Fruit fly (Drosophila melanogaster) whole organism, pupa: ENCODE measurements around the gene wat.

Source experiments
- CG10348 ChIP-seq: fragments of 200-800 bp; sonication (Bioruptor generic); IDR thresholded peaks from 2 replicates; pipeline ENCODE4 v1.3.6; 2022; ENCODE audit warnings: missing biosample characterization, missing genetic modification characterization
- CG12605 ChIP-seq: fragments of 200-800 bp; sonication (Bioruptor generic); IDR thresholded peaks from 2 replicates; pipeline ENCODE4 v1.3.6; 2022; ENCODE audit warnings: missing biosample characterization, missing genetic modification characterization
- CG13204 ChIP-seq: fragments of 200-800 bp; sonication (Bioruptor generic); optimal IDR thresholded peaks from 2 replicates; lab custom pipeline; 2018; ENCODE audit warnings: missing biosample characterization, mild to moderate bottlenecking, missing genetic modification characterization, moderate library complexity
- CG14655 ChIP-seq: fragments of 200-800 bp; sonication (Bioruptor generic); optimal IDR thresholded peaks from 3 replicates; lab custom pipeline; 2017; ENCODE audit warnings: mild to moderate bottlenecking, missing biosample characterization, missing genetic modification reagents, missing genetic modification characterization
- CG15710 ChIP-seq: fragments of 200-800 bp; sonication (Bioruptor generic); optimal IDR thresholded peaks from 2 replicates; lab custom pipeline; 2018; ENCODE audit warnings: missing biosample characterization, mild to moderate bottlenecking, missing genetic modification characterization, moderate library complexity
- CG17806 ChIP-seq: fragments of 200-800 bp; sonication (Bioruptor generic); optimal IDR thresholded peaks from 2 replicates; lab custom pipeline; 2018; ENCODE audit warnings: missing biosample characterization, mild to moderate bottlenecking, missing genetic modification characterization, moderate library complexity
- CG32121 ChIP-seq: fragments of 200-800 bp; sonication (Bioruptor generic); IDR thresholded peaks from 2 replicates; pipeline ENCODE4 v1.3.6; 2022; ENCODE audit warnings: missing biosample characterization, missing genetic modification characterization
- CG34367 ChIP-seq: fragments of 200-800 bp; sonication (Bioruptor generic); optimal IDR thresholded peaks from 2 replicates; lab custom pipeline; 2018; ENCODE audit warnings: missing biosample characterization, mild to moderate bottlenecking, missing genetic modification characterization
- CG4496 ChIP-seq: fragments of 200-800 bp; sonication (Bioruptor generic); IDR thresholded peaks from 3 replicates; pipeline ENCODE4 v1.3.6; 2022; ENCODE audit warnings: missing biosample characterization, missing genetic modification characterization
- CG8159 ChIP-seq: fragments of 200-800 bp; sonication (Bioruptor generic); optimal IDR thresholded peaks from 3 replicates; lab custom pipeline; 2018; ENCODE audit warnings: missing biosample characterization, mild to moderate bottlenecking, missing genetic modification characterization, moderate library complexity
- CG8301 ChIP-seq: fragments of 200-800 bp; sonication (Bioruptor generic); optimal IDR thresholded peaks from 2 replicates; lab custom pipeline; 2018; ENCODE audit warnings: missing biosample characterization, mild to moderate bottlenecking, missing genetic modification characterization
- CG9948 ChIP-seq: fragments of 200-800 bp; sonication (Bioruptor generic); optimal IDR thresholded peaks from 2 replicates; lab custom pipeline; 2018; ENCODE audit warnings: missing biosample characterization, mild to moderate bottlenecking, missing genetic modification characterization, moderate library complexity
- D1 ChIP-seq: fragments of 200-800 bp; sonication (Bioruptor generic); optimal IDR thresholded peaks from 2 replicates; lab custom pipeline; 2018; ENCODE audit warnings: missing biosample characterization, mild to moderate bottlenecking, missing genetic modification characterization, moderate library complexity
- EcR ChIP-seq: fragments of 200-800 bp; sonication (Bioruptor generic); optimal IDR thresholded peaks from 3 replicates; lab custom pipeline; 2019; ENCODE audit warnings: missing biosample characterization, missing genetic modification characterization, mild to moderate bottlenecking, moderate library complexity, missing genetic modification reagents
- Ets98B ChIP-seq: fragments of 200-800 bp; sonication (Bioruptor generic); IDR thresholded peaks from 2 replicates; pipeline ENCODE4 v1.3.6; 2022; ENCODE audit warnings: missing biosample characterization, missing genetic modification characterization
- Pif1A ChIP-seq: fragments of 200-800 bp; sonication (Bioruptor generic); optimal IDR thresholded peaks from 3 replicates; lab custom pipeline; 2016; ENCODE audit warnings: missing biosample characterization, missing genetic modification characterization
- Pif1B ChIP-seq: fragments of 200-800 bp; sonication (Bioruptor generic); optimal IDR thresholded peaks from 3 replicates; lab custom pipeline; 2016; ENCODE audit warnings: missing biosample characterization, missing genetic modification characterization
- Snoo ChIP-seq: fragments of 200-800 bp; sonication (Bioruptor generic); optimal IDR thresholded peaks from 3 replicates; lab custom pipeline; 2017; ENCODE audit warnings: missing biosample characterization, mild to moderate bottlenecking, missing genetic modification characterization, inconsistent platforms
- fd96Ca ChIP-seq: fragments of 200-800 bp; sonication (Bioruptor generic); IDR thresholded peaks from 3 replicates; pipeline ENCODE4 v1.3.6; 2022; ENCODE audit warnings: missing biosample characterization, missing genetic modification characterization
- gl ChIP-seq: fragments of 200-800 bp; sonication (Bioruptor generic); optimal IDR thresholded peaks from 2 replicates; lab custom pipeline; 2018; ENCODE audit warnings: missing biosample characterization, mild to moderate bottlenecking, missing genetic modification characterization
- rn ChIP-seq: fragments of 200-800 bp; sonication (Bioruptor generic); IDR thresholded peaks from 2 replicates; pipeline ENCODE4 v1.3.6; 2022; ENCODE audit warnings: missing biosample characterization, missing genetic modification characterization

Gene wat

DNA sequence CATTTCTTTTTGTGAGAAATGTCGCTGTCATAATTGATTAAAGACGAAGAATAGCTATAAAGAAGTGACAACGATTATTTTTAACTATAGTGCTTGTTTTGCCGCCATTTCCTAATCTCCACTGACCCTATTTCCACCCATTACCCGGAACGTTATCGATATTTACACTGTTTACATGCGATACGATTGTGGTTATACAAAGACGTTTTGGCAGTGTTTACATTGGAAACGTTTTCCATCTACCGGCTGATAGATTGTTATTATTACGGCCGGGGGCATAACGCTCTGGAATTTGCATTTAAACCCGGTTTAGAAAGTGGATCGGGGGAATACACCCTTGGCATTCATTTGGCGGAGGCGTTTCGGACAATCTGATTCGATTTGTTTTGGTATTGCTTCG, 46.1 kb upstream of the wat start:
- TF ChIP-seq CG15710, result no peak
- no peak for TF ChIP-seq Snoo
- no peak for TF ChIP-seq CG9948 (tag; lab: Kevin White, UChicago)
- no peak for TF ChIP-seq CG4496
- no peak for TF ChIP-seq rn (GFP tag; lab: Robert Waterston, UW)
- TF ChIP-seq CG8159, result no peak
- no peak for TF ChIP-seq CG32121
- no peak for TF ChIP-seq Pif1B
- TF ChIP-seq CG14655, result no peak
- TF ChIP-seq Ets98B (GFP tag; lab: Robert Waterston, UW), result no peak
- no peak for TF ChIP-seq Pif1A (GFP tag; lab: Kevin White, UChicago)
- TF ChIP-seq fd96Ca (GFP tag; lab: Robert Waterston, UW), result no peak
- TF ChIP-seq CG34367 (tag; lab: Kevin White, UChicago), result no peak
- no peak for TF ChIP-seq CG12605
- no peak for TF ChIP-seq CG10348 (GFP tag; lab: Robert Waterston, UW)
- no peak for TF ChIP-seq D1 (tag; lab: Kevin White, UChicago)
- no peak for TF ChIP-seq gl (tag; lab: Kevin White, UChicago)
- no peak for TF ChIP-seq CG17806

DNA sequence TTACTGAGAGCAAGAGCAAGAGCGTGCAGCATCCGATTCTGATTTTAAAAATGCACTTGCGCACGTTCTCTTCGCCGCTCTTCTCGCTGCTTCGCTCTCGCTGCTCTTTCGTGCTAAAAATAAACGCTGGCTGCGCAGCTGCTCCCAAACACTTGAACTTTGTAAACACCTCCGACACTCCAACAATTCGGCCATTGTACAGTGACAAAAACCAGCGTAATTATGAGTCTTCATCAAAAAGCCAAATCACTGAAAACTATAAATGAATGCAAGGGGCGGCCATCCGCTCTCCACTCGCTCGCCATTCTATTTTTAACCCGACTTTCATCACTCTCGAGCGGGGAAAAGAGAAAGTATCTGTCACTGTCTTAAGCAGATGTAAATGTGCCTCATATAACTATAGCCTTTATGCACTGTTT, 44.5 kb upstream of the wat start:
- TF ChIP-seq CG8159 (peak; percentile 30), CG4496 (no peak), CG32121 (no peak), CG14655 (peak; percentile 61), EcR (GFP tag; lab: Kevin White, UChicago) (peak; percentile 79), gl (tag; lab: Kevin White, UChicago) (no peak), rn (GFP tag; lab: Robert Waterston, UW) (no peak), CG34367 (tag; lab: Kevin White, UChicago) (no peak), CG10348 (GFP tag; lab: Robert Waterston, UW) (no peak), CG12605 (no peak), CG13204 (GFP tag; lab: Kevin White, UChicago) (peak; percentile 5), CG15710 (peak; percentile 29), CG8301 (tag; lab: Kevin White, UChicago) (peak; percentile 37), D1 (tag; lab: Kevin White, UChicago) (no peak), CG17806 (peak; percentile 40), Pif1B (peak; percentile 29), Pif1A (GFP tag; lab: Kevin White, UChicago) (peak; percentile 52), Ets98B (GFP tag; lab: Robert Waterston, UW) (no peak), Snoo (peak; percentile 27), CG9948 (tag; lab: Kevin White, UChicago) (peak; percentile 18), fd96Ca (GFP tag; lab: Robert Waterston, UW) (no peak)

- no peak for TF ChIP-seq CG4496
- TF ChIP-seq EcR (GFP tag; lab: Kevin White, UChicago), result peak; percentile 96
Measured at dm6 chr3R:29063921-29064460, 43.8 kb upstream of the wat start.

DNA sequence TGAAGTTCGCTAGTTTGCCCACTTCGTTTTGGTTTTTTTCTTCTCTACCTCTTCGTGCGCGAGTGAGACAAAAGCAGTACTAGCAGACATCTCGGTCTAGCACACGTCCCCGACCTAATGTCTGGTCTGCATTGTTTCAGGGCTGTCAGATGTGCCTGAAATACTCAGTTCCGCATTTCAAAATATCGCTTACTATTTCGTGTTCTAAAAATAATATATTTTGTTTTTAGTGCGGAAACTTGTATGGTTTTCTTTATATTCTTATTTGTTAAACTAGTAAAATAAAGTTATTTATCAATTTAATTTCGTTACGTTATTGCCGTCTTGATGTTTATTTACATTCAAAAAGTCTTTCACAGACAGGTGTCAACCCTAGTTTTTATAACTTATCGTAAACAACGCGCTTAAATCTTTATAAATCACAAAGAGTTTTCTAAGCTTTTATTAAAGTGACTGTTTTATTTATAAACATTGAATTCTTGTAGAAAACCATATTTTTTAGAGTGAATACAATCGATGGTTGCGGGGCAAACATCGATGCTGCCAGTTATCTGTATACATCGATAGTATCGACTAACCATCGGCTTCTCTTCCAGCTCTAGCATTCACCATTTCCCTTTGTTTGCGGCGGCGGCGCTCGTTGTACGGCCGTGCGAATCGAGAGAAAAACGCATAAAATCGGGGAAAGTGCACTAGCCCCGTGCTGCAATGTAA, 43.2 kb upstream of the wat start:
- TF ChIP-seq CG12605 (no peak), CG34367 (tag; lab: Kevin White, UChicago) (peak; percentile 42), EcR (GFP tag; lab: Kevin White, UChicago) (no peak), D1 (tag; lab: Kevin White, UChicago) (no peak), CG17806 (peak; percentile 75), gl (tag; lab: Kevin White, UChicago) (no peak), CG9948 (tag; lab: Kevin White, UChicago) (peak; percentile 71), CG14655 (peak; percentile 75), CG15710 (peak; percentile 80), CG4496 (no peak), CG10348 (GFP tag; lab: Robert Waterston, UW) (no peak), Pif1A (GFP tag; lab: Kevin White, UChicago) (peak; percentile 59), Ets98B (GFP tag; lab: Robert Waterston, UW) (no peak), CG8159 (peak; percentile 82), CG13204 (GFP tag; lab: Kevin White, UChicago) (no peak), Pif1B (peak; percentile 62), CG8301 (tag; lab: Kevin White, UChicago) (peak; percentile 56), fd96Ca (GFP tag; lab: Robert Waterston, UW) (no peak), Snoo (peak; percentile 46), CG32121 (no peak), rn (GFP tag; lab: Robert Waterston, UW) (no peak)

dm6 chr3R:29062717-29063206, 42.6 kb upstream of the wat start, which contains the start of the genes Cul5 and Bicra:
TSS of gene Cul5 (minus strand) at chr3R:29062975.
TSS of gene Bicra (plus strand) at chr3R:29063040.
- TF ChIP-seq CG12605 (peak; percentile 51; the same call in 1 of the 2 replicates), CG32121 (no peak), EcR (GFP tag; lab: Kevin White, UChicago) (peak; percentile 94), CG13204 (GFP tag; lab: Kevin White, UChicago) (no peak)

DNA sequence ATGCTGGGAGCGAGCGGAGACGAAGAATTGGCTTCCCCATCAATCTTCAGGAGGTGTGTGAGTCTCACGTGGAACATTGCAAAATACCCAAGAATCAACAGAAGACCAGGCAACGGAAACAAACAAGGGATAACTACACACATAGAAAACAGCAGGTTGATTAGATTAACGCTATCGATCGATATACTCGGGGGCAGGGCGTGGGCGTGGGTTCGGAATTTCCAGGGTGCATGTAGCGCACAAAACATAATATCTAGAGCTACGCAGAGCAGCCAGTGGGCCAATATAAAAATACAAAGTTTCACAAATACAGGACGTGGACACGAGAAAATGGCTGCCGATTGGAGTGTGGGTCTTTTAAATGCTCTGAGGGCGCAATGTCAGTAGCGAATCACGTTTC, 39.2 kb upstream of the wat start:
- TF ChIP-seq CG10348 (GFP tag; lab: Robert Waterston, UW), result no peak
- no peak for TF ChIP-seq CG9948 (tag; lab: Kevin White, UChicago)
- TF ChIP-seq gl (tag; lab: Kevin White, UChicago), result no peak
- no peak for TF ChIP-seq CG8159
- TF ChIP-seq CG34367 (tag; lab: Kevin White, UChicago), result no peak
- no peak for TF ChIP-seq CG8301 (tag; lab: Kevin White, UChicago)
- no peak for TF ChIP-seq EcR (GFP tag; lab: Kevin White, UChicago)
- TF ChIP-seq CG14655, result no peak
- no peak for TF ChIP-seq D1 (tag; lab: Kevin White, UChicago)
- TF ChIP-seq Snoo, result no peak
- no peak for TF ChIP-seq CG32121
- TF ChIP-seq fd96Ca (GFP tag; lab: Robert Waterston, UW), result no peak
- TF ChIP-seq CG13204 (GFP tag; lab: Kevin White, UChicago), result no peak
- TF ChIP-seq CG15710, result no peak
- TF ChIP-seq rn (GFP tag; lab: Robert Waterston, UW), result no peak
- no peak for TF ChIP-seq CG17806
- TF ChIP-seq Ets98B (GFP tag; lab: Robert Waterston, UW), result no peak
- TF ChIP-seq CG4496, result no peak
- no peak for TF ChIP-seq Pif1A (GFP tag; lab: Kevin White, UChicago)
- TF ChIP-seq Pif1B, result no peak
